Fruit fly (Drosophila melanogaster) whole organism: ENCODE measurements around the gene Ir94h.

Experiments
- Dll ChIP-seq: fragments of >200 bp; optimal IDR thresholded peaks from 2 replicates; lab custom pipeline; 2017
- EcR ChIP-seq, 2 experiments: fragments of >200 bp; optimal IDR thresholded peaks; 2 replicates each; lab custom pipeline; 2017; ENCODE audit warnings: missing biosample characterization in 2 of 2, missing genetic modification characterization in 2 of 2, missing genetic modification reagents in 2 of 2
- pan ChIP-seq: fragments of >200 bp; optimal IDR thresholded peaks from 2 replicates; lab custom pipeline; 2017
- usp ChIP-seq: fragments of >200 bp; optimal IDR thresholded peaks from 2 replicates; lab custom pipeline; 2017; ENCODE audit warnings: missing biosample characterization, missing genetic modification characterization, mixed read lengths

DNA sequence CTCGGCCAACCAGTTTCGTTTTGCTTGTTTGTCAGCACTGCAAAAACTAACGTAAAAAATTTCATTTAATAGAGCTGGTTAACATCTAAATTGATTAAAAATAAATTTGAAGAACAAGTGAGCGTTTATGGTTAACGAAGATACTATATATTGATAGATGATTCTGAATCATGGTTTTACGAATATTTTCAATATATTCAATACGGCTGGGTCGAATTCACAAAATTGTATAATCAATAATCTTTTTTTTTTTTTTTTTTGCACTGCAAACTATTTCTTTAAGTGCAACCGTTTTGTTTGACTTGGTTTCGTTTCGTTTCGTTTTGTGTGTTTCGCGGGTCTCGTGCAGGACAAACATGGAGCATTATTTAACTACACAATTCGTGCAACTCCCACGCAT lies 17.5 kb downstream of the Ir94h start:
- TF ChIP-seq Dll (lab: Kevin White, UChicago) (no peak), pan (no peak), usp (GFP tag; lab: Kevin White, UChicago) (no peak), EcR (GFP tag; optimal IDR thresholded peaks at IDR 0.05; lab: Kevin White, UChicago) (no peak)
